Worm (Caenorhabditis elegans): Measurements from ENCODE around the gene F46B3.23.

The F46B3.23 gene

ce11 chrV:20580511-20581040 lies 25.9 kb downstream of the F46B3.23 start, which contains the start of gene F26F2.7 (continued):
- TF ChIP-seq ceh-20 (GFP tag; IDR thresholded peaks at IDR 0.05) (peak; percentile 94), hmg-1.1 (GFP tag; IDR thresholded peaks at IDR 0.05) (peak; percentile 84), ctbp-1 (GFP tag; IDR thresholded peaks at IDR 0.05) (0 out of 2 replicates have a peak, but pooled peaks have one; percentile 31), duxl-1 (tag; optimal IDR thresholded peaks at IDR 0.05; ENCODE audit: poor library complexity) (peak; percentile 80), ztf-11 (tag; optimal IDR thresholded peaks at IDR 0.05) (no peak), ceh-44 (GFP tag; IDR thresholded peaks at IDR 0.05) (no peak), egl-27 (tag; optimal IDR thresholded peaks at IDR 0.05) (no peak), nhr-11 (tag; optimal IDR thresholded peaks at IDR 0.05) (peak; percentile 30), lir-3 (tag; optimal IDR thresholded peaks at IDR 0.05) (no peak), Y5F2A.4 (GFP tag; optimal IDR thresholded peaks at IDR 0.05) (no peak), rbr-2 (tag; optimal IDR thresholded peaks at IDR 0.05) (peak; percentile 84), hlh-11 (tag; optimal IDR thresholded peaks at IDR 0.05) (peak; percentile 95), ztf-7 (tag; optimal IDR thresholded peaks at IDR 0.05) (no peak), nhr-6 (tag; optimal IDR thresholded peaks at IDR 0.05) (peak; percentile 21), lin-13 (GFP tag; optimal IDR thresholded peaks at IDR 0.05) (peak; percentile 68), F10B5.3 (tag; optimal IDR thresholded peaks at IDR 0.05) (peak; percentile 68), spr-1 (tag; optimal IDR thresholded peaks at IDR 0.05) (peak; percentile 70), unc-130 (GFP tag; optimal IDR thresholded peaks at IDR 0.05) (peak; percentile 66), nhr-42 (GFP tag; IDR thresholded peaks at IDR 0.05) (peak; percentile 74; the same call in 1 of the 2 replicates), daf-8 (GFP tag; IDR thresholded peaks at IDR 0.05) (no peak), mdt-29 (GFP tag; IDR thresholded peaks at IDR 0.05) (peak; percentile 75; the same call in 1 of the 2 replicates), nhr-77 (tag; optimal IDR thresholded peaks at IDR 0.05) (peak; percentile 72)

ce11 chrV:20579534-20579933 lies 27.0 kb downstream of the F46B3.23 start, which contains the start of gene F26F2.8:
F26F2.8 (plus strand) TSS chrV:20579546.
- peak; percentile 90 for TF ChIP-seq aha-1 (tag)
- no peak for TF ChIP-seq Y75B8A.6 (GFP tag; IDR thresholded peaks at IDR 0.05)

ce11 chrV:20574872-20575271 lies 31.6 kb downstream of the F46B3.23 start:
- TF ChIP-seq unc-62 (GFP tag; optimal IDR thresholded peaks at IDR 0.05 in 1 of 2) (peak in 1 of 2 experiments; percentile 97), unc-62 (tag; optimal IDR thresholded peaks at IDR 0.05) (no peak), tag-97 (GFP tag; IDR thresholded peaks at IDR 0.05) (no peak), set-16 (GFP tag; IDR thresholded peaks at IDR 0.05) (no peak)

- peak in 1 of 2 experiments; percentile 11 for TF ChIP-seq unc-62 (GFP tag; optimal IDR thresholded peaks at IDR 0.05 in 1 of 2)
- no peak for TF ChIP-seq unc-62 (tag; optimal IDR thresholded peaks at IDR 0.05)
- no peak for TF ChIP-seq nhr-76 (tag; optimal IDR thresholded peaks at IDR 0.05)
Observed at ce11 chrV:20574314-20574713, 32.2 kb downstream of the F46B3.23 start, which contains the start of gene clec-263. clec-263 (plus strand) TSS chrV:20574614.

ce11 chrV:20573392-20573791 lies 33.1 kb downstream of the F46B3.23 start, which contains the start of gene F26F2.5:
F26F2.5 (plus strand) TSS chrV:20573692.
- TF ChIP-seq mep-1 (tag; optimal IDR thresholded peaks at IDR 0.05) (no peak), ctbp-1 (GFP tag; IDR thresholded peaks at IDR 0.05) (no peak), snpc-4 (tag; optimal IDR thresholded peaks at IDR 0.05) (no peak), zip-11 (GFP tag; IDR thresholded peaks at IDR 0.05) (no peak), mdl-1 (tag; optimal IDR thresholded peaks at IDR 0.05) (no peak), D1046.2 (GFP tag; IDR thresholded peaks at IDR 0.05) (no peak), snpc-1.2 (GFP tag; IDR thresholded peaks at IDR 0.05) (no peak), R02D3.7 (tag; optimal IDR thresholded peaks at IDR 0.05) (no peak), ZK337.2 (GFP tag; IDR thresholded peaks at IDR 0.05) (no peak), nhr-25 (tag; optimal IDR thresholded peaks at IDR 0.05; ENCODE audit: borderline replicate concordance, insufficient read depth) (no peak), lsy-2 (tag; optimal IDR thresholded peaks at IDR 0.05) (no peak), dmd-8 (GFP tag; IDR thresholded peaks at IDR 0.05) (no peak)
